Fruit fly (Drosophila melanogaster): ENCODE measurements around the gene CG14073.
A peak's percentile ranks its signal among the peaks of the same experiment; 100 is the strongest.

The CG14073 gene

dm6 chr3L:18819887-18820637, 413 bp downstream of the CG14073 start:
- no peak for TF ChIP-seq noc (tag; optimal IDR thresholded peaks at IDR 0.05)

- TF ChIP-seq noc (tag; optimal IDR thresholded peaks at IDR 0.05) = no peak
Measured at dm6 chr3L:18819262-18819886, 1.1 kb downstream of the CG14073 start.

- peak; percentile 37 for TF ChIP-seq noc (tag; optimal IDR thresholded peaks at IDR 0.05)
Measured at dm6 chr3L:18817264-18817894, 3.1 kb downstream of the CG14073 start.

- no peak for TF ChIP-seq noc (tag; optimal IDR thresholded peaks at IDR 0.05)
Measured at dm6 chr3L:18816719-18817118, 3.8 kb downstream of the CG14073 start.

dm6 chr3L:18816176-18816575, 4.3 kb downstream of the CG14073 start:
- TF ChIP-seq noc (tag; optimal IDR thresholded peaks at IDR 0.05) = no peak

dm6 chr3L:18813963-18814647, 6.4 kb downstream of the CG14073 start:
- TF ChIP-seq noc (tag; optimal IDR thresholded peaks at IDR 0.05) = peak; percentile 26

dm6 chr3L:18812141-18812736, 8.2 kb downstream of the CG14073 start:
- peak; percentile 0 for TF ChIP-seq noc (tag; optimal IDR thresholded peaks at IDR 0.05)

- TF ChIP-seq noc (tag; optimal IDR thresholded peaks at IDR 0.05) = peak; percentile 38
Measured at dm6 chr3L:18810469-18810868, 10.0 kb downstream of the CG14073 start.

dm6 chr3L:18809067-18809466, 11.4 kb downstream of the CG14073 start:
- TF ChIP-seq noc (tag; optimal IDR thresholded peaks at IDR 0.05) = no peak

- peak; percentile 48 for TF ChIP-seq noc (tag; optimal IDR thresholded peaks at IDR 0.05)
Measured at dm6 chr3L:18801194-18801695, 19.2 kb downstream of the CG14073 start, which contains the start of gene ftz-f1. Gene ftz-f1, minus strand, starts transcription at chr3L:18801309.

- TF ChIP-seq noc (tag; optimal IDR thresholded peaks at IDR 0.05) = no peak
Measured at dm6 chr3L:18800100-18800841, 20.2 kb downstream of the CG14073 start.

- no peak for TF ChIP-seq noc (tag; optimal IDR thresholded peaks at IDR 0.05)
Measured at dm6 chr3L:18799508-18800062, 20.9 kb downstream of the CG14073 start.

- TF ChIP-seq noc (tag; optimal IDR thresholded peaks at IDR 0.05) = no peak
Measured at dm6 chr3L:18796376-18796775, 24.1 kb downstream of the CG14073 start.

dm6 chr3L:18795056-18795841, 25.2 kb downstream of the CG14073 start:
- TF ChIP-seq noc (tag; optimal IDR thresholded peaks at IDR 0.05) = no peak
